Worm (Caenorhabditis elegans): Measurements from ENCODE around the gene iff-1.

iff-1 gene

ce11 chrIII:9765465-9765900 is 18.5 kb upstream of the iff-1 start (continued):
- TF ChIP-seq die-1 (tag; optimal IDR thresholded peaks at IDR 0.05) = peak; percentile 62
- TF ChIP-seq madf-3 (GFP tag; IDR thresholded peaks at IDR 0.05) = peak; percentile 100
- TF ChIP-seq let-526 (GFP tag; IDR thresholded peaks at IDR 0.05) = peak; percentile 98
- TF ChIP-seq C06A6.2 (GFP tag; conservative IDR thresholded peaks at IDR 0.05) = peak; percentile 97
- TF ChIP-seq repo-1 (tag; optimal IDR thresholded peaks at IDR 0.05) = peak; percentile 98
- no peak for TF ChIP-seq bed-2 (GFP tag; IDR thresholded peaks at IDR 0.05)
- peak; percentile 79; the same call in 1 of the 2 replicates for TF ChIP-seq ztf-25 (GFP tag; IDR thresholded peaks at IDR 0.05)
- no peak for TF ChIP-seq hrde-1 (tag; optimal IDR thresholded peaks at IDR 0.05; ENCODE audit: borderline replicate concordance)
- peak; percentile 93 for TF ChIP-seq egl-18 (GFP tag; IDR thresholded peaks at IDR 0.05)
- TF ChIP-seq snpc-3.4 (tag; optimal IDR thresholded peaks at IDR 0.05) = peak; percentile 55
- TF ChIP-seq him-1 (tag; optimal IDR thresholded peaks at IDR 0.05) = no peak
- peak; percentile 97 for TF ChIP-seq nhr-80 (tag; optimal IDR thresholded peaks at IDR 0.05)
- peak; percentile 88 for TF ChIP-seq dpff-1 (tag; optimal IDR thresholded peaks at IDR 0.05)
- peak; percentile 99 for TF ChIP-seq zfh-2 (GFP tag; conservative IDR thresholded peaks at IDR 0.05)
- no peak for TF ChIP-seq snpc-1.1 (tag; optimal IDR thresholded peaks at IDR 0.05; ENCODE audit: insufficient read depth)
- peak; percentile 89 for TF ChIP-seq F22D6.2 (tag; optimal IDR thresholded peaks at IDR 0.05)
- TF ChIP-seq lir-1 (GFP tag; conservative IDR thresholded peaks at IDR 0.05) = peak; percentile 92
- peak; percentile 57 for TF ChIP-seq T07F8.4 (tag; optimal IDR thresholded peaks at IDR 0.05)
- TF ChIP-seq ZK185.1 (tag; optimal IDR thresholded peaks at IDR 0.05; ENCODE audit: poor library complexity, severe bottlenecking) = peak; percentile 90
- no peak for TF ChIP-seq hlh-12 (tag; optimal IDR thresholded peaks at IDR 0.05)
- peak; percentile 90 for TF ChIP-seq ama-1 (optimal IDR thresholded peaks at IDR 0.05)
- TF ChIP-seq ama-1 (GFP tag; optimal IDR thresholded peaks at IDR 0.05) = peak in 1 of 2 experiments; percentile 78
- TF ChIP-seq Y53G8AR.9 (GFP tag; conservative IDR thresholded peaks at IDR 0.05) = peak; percentile 98
- TF ChIP-seq attf-6 (GFP tag; IDR thresholded peaks at IDR 0.05) = peak; percentile 44; the same call in 1 of the 2 replicates
- TF ChIP-seq ztf-26 (tag; optimal IDR thresholded peaks at IDR 0.05) = peak; percentile 98
- TF ChIP-seq hlh-26 (GFP tag; conservative IDR thresholded peaks at IDR 0.05) = no peak
- peak in 2 of 3 experiments; percentile 44 to 94 for TF ChIP-seq lin-35 (GFP tag; optimal IDR thresholded peaks at IDR 0.05)
- peak; percentile 94 for TF ChIP-seq Y56A3A.18 (GFP tag; IDR thresholded peaks at IDR 0.05)
- TF ChIP-seq ztf-22 (GFP tag; optimal IDR thresholded peaks at IDR 0.05) = peak; percentile 97
- peak; percentile 100 for TF ChIP-seq K12H6.12 (tag; optimal IDR thresholded peaks at IDR 0.05)
- TF ChIP-seq B0035.1 (tag; optimal IDR thresholded peaks at IDR 0.05) = peak; percentile 90
- TF ChIP-seq mes-4 (tag; optimal IDR thresholded peaks at IDR 0.05) = no peak
- TF ChIP-seq madf-6 (GFP tag; IDR thresholded peaks at IDR 0.05) = peak; percentile 66
- TF ChIP-seq nhr-120 (GFP tag; IDR thresholded peaks at IDR 0.05) = no peak
- TF ChIP-seq F52B5.7 (tag; optimal IDR thresholded peaks at IDR 0.05) = peak; percentile 97
- TF ChIP-seq snpc-1.3 (tag; optimal IDR thresholded peaks at IDR 0.05; ENCODE audit: insufficient read depth) = peak; percentile 21
- TF ChIP-seq F57C9.4 (tag; optimal IDR thresholded peaks at IDR 0.05) = peak; percentile 95
- peak; percentile 93 for TF ChIP-seq athp-1 (tag; optimal IDR thresholded peaks at IDR 0.05)
- TF ChIP-seq sea-2 (GFP tag; IDR thresholded peaks at IDR 0.05) = peak; percentile 94
- TF ChIP-seq cebp-2 (GFP tag; IDR thresholded peaks at IDR 0.05) = peak; percentile 95
- peak; percentile 79 for TF ChIP-seq F10E7.11 (tag; optimal IDR thresholded peaks at IDR 0.05)
- TF ChIP-seq Y53F4B.3 (GFP tag; IDR thresholded peaks at IDR 0.05) = no peak
- TF ChIP-seq nfyb-1 (GFP tag; IDR thresholded peaks at IDR 0.05) = peak; percentile 99
- peak; percentile 97 for TF ChIP-seq atf-7 (tag; optimal IDR thresholded peaks at IDR 0.05)
- TF ChIP-seq nfya-2 (GFP tag; IDR thresholded peaks at IDR 0.05) = 0 out of 2 replicates have a peak, but pooled peaks have one; percentile 87
- TF ChIP-seq T26A5.8 (tag; optimal IDR thresholded peaks at IDR 0.05) = no peak
- TF ChIP-seq efl-1 (GFP tag; optimal IDR thresholded peaks at IDR 0.05) = no peak
- TF ChIP-seq F57A8.1 (GFP tag; optimal IDR thresholded peaks at IDR 0.05) = peak; percentile 71
- peak; percentile 29 for TF ChIP-seq lsl-1 (GFP tag; optimal IDR thresholded peaks at IDR 0.05)

All from whole organism, young adult.